Worm (Caenorhabditis elegans) whole organism, young adult: ENCODE results near the gene ZK792.7.

Source experiments
- dox-1 ChIP-seq: fragments of 200-800 bp; sonication (Bioruptor generic); IDR thresholded peaks from 2 replicates; pipeline ENCODE4 v1.3.6; 2022; ENCODE audit warnings: missing genetic modification reagents, missing genetic modification characterization, missing compliant biosample characterization
- hrde-1 ChIP-seq: sonication (generic microtip); optimal IDR thresholded peaks from 2 replicates; lab custom pipeline; 2016; ENCODE audit warnings: missing genetic modification characterization, mild to moderate bottlenecking, missing compliant biosample characterization, moderate library complexity, missing genotype, missing genetic modification reagents, borderline replicate concordance
- nhr-90 ChIP-seq: sonication (generic microtip); optimal IDR thresholded peaks from 2 replicates; lab custom pipeline; 2016; ENCODE audit warnings: missing genotype, mild to moderate bottlenecking, missing genetic modification characterization, missing compliant biosample characterization
- pbrm-1 ChIP-seq: fragments of 200-800 bp; sonication (Bioruptor generic); IDR thresholded peaks from 2 replicates; pipeline ENCODE4 v1.3.6; 2022; ENCODE audit warnings: missing genetic modification reagents, missing genetic modification characterization, missing compliant biosample characterization
- pha-4 ChIP-seq: fragments of 150-350 bp; sonication (generic microtip); optimal IDR thresholded peaks from 2 replicates; lab custom pipeline; 2014; ENCODE audit warnings: missing biosample characterization, missing genetic modification reagents, missing genetic modification characterization

- TF ChIP-seq hrde-1 (tag; lab: Kevin White, UChicago) (peak; percentile 12), nhr-90 (no peak), dox-1 (no peak; the same call in 1 of the 2 replicates), pbrm-1 (GFP tag; lab: Robert Waterston, UW) (peak; percentile 48; the same call in 1 of the 2 replicates), pha-4 (tag; lab: Kevin White, UChicago) (no peak)
These were observed 1.4 kb downstream of the ZK792.7 start for ce11 chrIV:11695634-11696033.
